Worm (Caenorhabditis elegans) whole organism, mixed stage, embryonic: ENCODE data around the gene Y43F8C.16.

Experiments
- blmp-1 ChIP-seq: fragments of 150-350 bp; optimal IDR thresholded peaks from 2 replicates; lab custom pipeline; 2014; ENCODE audit warnings: missing biosample characterization, missing genetic modification characterization
- ceh-39 ChIP-seq: fragments of 150-350 bp; optimal IDR thresholded peaks from 2 replicates; lab custom pipeline; 2014; ENCODE audit warnings: missing biosample characterization, missing genetic modification characterization
- ceh-43 ChIP-seq: fragments of 200-800 bp; sonication (Bioruptor generic); optimal IDR thresholded peaks from 2 replicates; lab custom pipeline; 2018; ENCODE audit warnings: mild to moderate bottlenecking, missing genetic modification characterization, moderate library complexity, missing compliant biosample characterization
- ceh-83 ChIP-seq: fragments of 200-800 bp; sonication (Bioruptor generic); optimal IDR thresholded peaks from 2 replicates; lab custom pipeline; 2018; ENCODE audit warnings: mild to moderate bottlenecking, missing genetic modification characterization, missing compliant biosample characterization
- ces-1 ChIP-seq: fragments of 150-350 bp; optimal IDR thresholded peaks from 2 replicates; lab custom pipeline; 2014; ENCODE audit warnings: missing biosample characterization, missing genetic modification reagents, missing genetic modification characterization
- elt-3 ChIP-seq: fragments of 150-350 bp; optimal IDR thresholded peaks from 2 replicates; lab custom pipeline; 2014; ENCODE audit warnings: missing biosample characterization, missing genetic modification characterization
- flh-1 ChIP-seq: fragments of 200-800 bp; sonication (Bioruptor generic); optimal IDR thresholded peaks from 2 replicates; lab custom pipeline; 2018; ENCODE audit warnings: mild to moderate bottlenecking, missing genetic modification characterization, moderate library complexity, missing compliant biosample characterization
- ham-2 ChIP-seq: fragments of 200-800 bp; sonication (Bioruptor generic); optimal IDR thresholded peaks from 2 replicates; lab custom pipeline; 2018; ENCODE audit warnings: mild to moderate bottlenecking, missing genetic modification characterization, missing compliant biosample characterization
- hlh-1 ChIP-seq: fragments of 150-350 bp; optimal IDR thresholded peaks from 2 replicates; lab custom pipeline; 2014; ENCODE audit warnings: missing biosample characterization, missing genetic modification reagents, missing genetic modification characterization
- lin-13 ChIP-seq: fragments of 150-350 bp; optimal IDR thresholded peaks from 2 replicates; lab custom pipeline; 2014; ENCODE audit warnings: missing biosample characterization, missing genetic modification characterization
- lin-32 ChIP-seq: fragments of 200-800 bp; sonication (Bioruptor generic); optimal IDR thresholded peaks from 2 replicates; lab custom pipeline; 2018; ENCODE audit warnings: mild to moderate bottlenecking, missing genetic modification characterization, missing compliant biosample characterization
- lsy-2 ChIP-seq: fragments of 150-350 bp; optimal IDR thresholded peaks from 2 replicates; lab custom pipeline; 2014; ENCODE audit warnings: missing biosample characterization, missing genetic modification characterization
- mab-5 ChIP-seq: fragments of 150-350 bp; optimal IDR thresholded peaks from 2 replicates; lab custom pipeline; 2014; ENCODE audit warnings: missing biosample characterization, missing genetic modification characterization
- mep-1 ChIP-seq: fragments of 150-350 bp; optimal IDR thresholded peaks from 2 replicates; lab custom pipeline; 2017; ENCODE audit warnings: missing biosample characterization, missing genetic modification reagents, missing genetic modification characterization, inconsistent platforms
- mls-2 ChIP-seq: sonication (generic microtip); optimal IDR thresholded peaks from 2 replicates; lab custom pipeline; 2016; ENCODE audit warnings: mild to moderate bottlenecking, missing genetic modification characterization, moderate library complexity, missing compliant biosample characterization
- nhr-12 ChIP-seq: fragments of 150-350 bp; optimal IDR thresholded peaks from 2 replicates; lab custom pipeline; 2014; ENCODE audit warnings: missing biosample characterization, missing genetic modification characterization
- nhr-2 ChIP-seq: fragments of 150-350 bp; optimal IDR thresholded peaks from 2 replicates; lab custom pipeline; 2014; ENCODE audit warnings: missing biosample characterization, missing genetic modification characterization
- nhr-237 ChIP-seq: fragments of 150-350 bp; optimal IDR thresholded peaks from 2 replicates; lab custom pipeline; 2014; ENCODE audit warnings: missing biosample characterization, missing genetic modification characterization
- nhr-28 ChIP-seq: fragments of 150-350 bp; optimal IDR thresholded peaks from 2 replicates; lab custom pipeline; 2014; ENCODE audit warnings: missing biosample characterization, missing genetic modification characterization
- nhr-76 ChIP-seq: sonication (generic microtip); optimal IDR thresholded peaks from 2 replicates; lab custom pipeline; 2017; ENCODE audit warnings: missing biosample characterization, missing genetic modification characterization
- pha-4 ChIP-seq: fragments of 150-350 bp; optimal IDR thresholded peaks from 2 replicates; lab custom pipeline; 2018; ENCODE audit warnings: missing biosample characterization, missing genetic modification reagents, missing genetic modification characterization
- sem-2 ChIP-seq: fragments of 200-800 bp; sonication (Bioruptor generic); optimal IDR thresholded peaks from 2 replicates; lab custom pipeline; 2018; ENCODE audit warnings: mild to moderate bottlenecking, missing genetic modification characterization, missing compliant biosample characterization
- snpc-4 ChIP-seq: fragments of 150-350 bp; optimal IDR thresholded peaks from 2 replicates; lab custom pipeline; 2014; ENCODE audit warnings: missing biosample characterization, missing genetic modification characterization
- sptf-1 ChIP-seq: sonication (generic microtip); optimal IDR thresholded peaks from 2 replicates; lab custom pipeline; 2017; ENCODE audit warnings: mild to moderate bottlenecking, missing genetic modification characterization, moderate library complexity, missing compliant biosample characterization
- tbx-8 ChIP-seq: fragments of 200-800 bp; sonication (Bioruptor generic); optimal IDR thresholded peaks from 2 replicates; lab custom pipeline; 2018; ENCODE audit warnings: mild to moderate bottlenecking, missing genetic modification characterization, moderate library complexity, missing compliant biosample characterization
- unc-39 ChIP-seq: fragments of 150-350 bp; optimal IDR thresholded peaks from 2 replicates; lab custom pipeline; 2014; ENCODE audit warnings: missing biosample characterization, missing genetic modification characterization
- unc-62 ChIP-seq: fragments of 150-350 bp; optimal IDR thresholded peaks from 2 replicates; lab custom pipeline; 2014; ENCODE audit warnings: missing biosample characterization, missing genetic modification reagents, missing genetic modification characterization
- zip-8 ChIP-seq: fragments of 150-350 bp; optimal IDR thresholded peaks from 2 replicates; lab custom pipeline; 2014; ENCODE audit warnings: missing biosample characterization, missing genetic modification characterization
- ztf-11 ChIP-seq: fragments of 150-350 bp; optimal IDR thresholded peaks from 2 replicates; lab custom pipeline; 2014; ENCODE audit warnings: missing biosample characterization, missing genetic modification characterization

Y43F8C.16 gene

DNA sequence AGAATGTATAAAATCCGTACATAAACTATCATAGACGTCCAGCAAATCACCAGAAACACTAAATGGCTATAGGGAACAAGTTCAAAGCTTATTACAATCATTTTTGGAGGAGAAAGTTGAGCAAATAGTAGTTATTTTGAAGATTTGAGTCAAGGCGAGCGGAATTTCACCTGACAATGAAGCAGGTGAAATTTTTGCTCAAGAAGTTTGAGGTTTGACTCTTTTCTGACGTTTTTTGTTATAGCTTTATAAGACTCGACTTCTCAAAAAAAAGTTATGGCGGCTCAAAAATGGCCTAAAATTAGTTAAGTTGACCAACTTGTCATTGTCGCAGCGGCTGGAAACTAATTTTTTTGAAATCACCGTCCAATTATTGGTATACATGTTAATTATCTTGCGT is 6.5 kb downstream of the Y43F8C.16 start, which contains the start of gene srv-3:
Gene srv-3, minus strand, starts transcription at position 101 of the 400 bp plus-strand sequence.
- TF ChIP-seq nhr-2 (tag; lab: Kevin White, UChicago) (no peak), tbx-8 (GFP tag; lab: Kevin White, UChicago) (no peak), mls-2 (tag; lab: Kevin White, UChicago) (no peak), unc-62 (GFP tag; lab: Kevin White, UChicago) (no peak), nhr-237 (tag; lab: Kevin White, UChicago) (no peak)
- TF ChIP-seq, all 35 proteins: peak for 0

- TF ChIP-seq pha-4 (tag; lab: Kevin White, UChicago) (no peak), sptf-1 (tag; lab: Kevin White, UChicago) (no peak), mab-5 (no peak), nhr-2 (tag; lab: Kevin White, UChicago) (no peak), unc-39 (no peak), nhr-28 (tag; lab: Kevin White, UChicago) (no peak), ceh-43 (no peak), ham-2 (GFP tag; lab: Kevin White, UChicago) (no peak), mep-1 (no peak), ztf-11 (tag; lab: Kevin White, UChicago) (no peak), ceh-83 (no peak), hlh-1 (tag; lab: Kevin White, UChicago) (no peak)
- TF ChIP-seq, all 35 proteins: peak for 0
Observed at ce11 chrV:19697348-19698172, 17.8 kb downstream of the Y43F8C.16 start, which contains the start of the genes Y43F8C.13 and ani-3. Y43F8C.13 (minus strand) TSS chrV:19697398. ani-3 (plus strand) TSS chrV:19697732.

DNA sequence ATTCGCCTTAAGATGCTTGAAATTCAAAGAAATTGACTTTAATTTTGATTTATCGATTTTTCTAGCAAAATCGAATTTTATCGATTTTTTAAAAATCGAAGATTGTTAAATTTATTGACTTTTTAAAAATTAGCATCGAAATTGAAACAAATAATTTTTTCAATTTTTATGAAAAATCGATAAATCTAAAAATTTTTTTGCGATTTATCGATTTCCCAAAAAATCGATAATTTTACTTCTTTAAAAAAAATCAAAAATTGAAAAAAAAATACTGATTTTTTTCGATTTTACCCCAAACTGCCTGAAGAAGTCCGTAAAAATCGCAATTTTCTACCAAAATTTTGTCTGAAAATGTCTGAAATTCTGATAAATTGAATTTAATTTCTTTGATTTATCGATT is 23.4 kb downstream of the Y43F8C.16 start:
- TF ChIP-seq tbx-8 (GFP tag; lab: Kevin White, UChicago) (no peak), nhr-28 (tag; lab: Kevin White, UChicago) (no peak), mls-2 (tag; lab: Kevin White, UChicago) (no peak), lin-32 (GFP tag; lab: Kevin White, UChicago) (no peak), blmp-1 (tag; lab: Kevin White, UChicago) (no peak), nhr-237 (tag; lab: Kevin White, UChicago) (no peak), ceh-39 (no peak), unc-62 (GFP tag; lab: Kevin White, UChicago) (no peak), ham-2 (GFP tag; lab: Kevin White, UChicago) (no peak), flh-1 (GFP tag; lab: Kevin White, UChicago) (no peak), lsy-2 (no peak), mep-1 (no peak), sem-2 (no peak), mab-5 (no peak), nhr-12 (tag; lab: Kevin White, UChicago) (no peak), elt-3 (tag; lab: Kevin White, UChicago) (no peak)

- TF ChIP-seq lin-13: no peak
- no peak for TF ChIP-seq sem-2
Observed at ce11 chrV:19691271-19691886, 23.9 kb downstream of the Y43F8C.16 start.

DNA sequence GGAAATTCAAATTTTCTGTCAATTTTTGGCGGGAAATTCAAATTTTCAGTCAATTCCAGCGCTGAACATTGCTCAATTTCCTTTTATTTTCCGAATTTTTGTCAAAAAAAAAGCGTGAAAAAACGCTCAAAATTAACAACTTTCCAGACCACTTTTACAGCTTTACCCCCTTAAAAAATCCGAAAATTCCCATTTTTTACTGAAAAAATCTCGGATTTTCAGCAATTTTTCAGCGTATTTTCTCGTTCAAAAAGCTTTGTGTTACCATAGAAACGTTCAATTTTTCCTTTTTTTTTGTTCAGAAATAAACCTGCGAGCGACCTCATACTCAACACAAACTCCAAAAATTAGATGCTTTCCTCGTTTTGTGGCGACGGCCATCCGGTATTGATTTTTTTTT is 40.8 kb downstream of the Y43F8C.16 start, which contains the start of gene mrp-7:
Gene mrp-7, plus strand, starts transcription at position 301 of the 400 bp plus-strand sequence.
- TF ChIP-seq sem-2 (no peak), mls-2 (tag; lab: Kevin White, UChicago) (no peak), nhr-2 (tag; lab: Kevin White, UChicago) (no peak), ceh-39 (no peak), unc-62 (GFP tag; lab: Kevin White, UChicago) (no peak), blmp-1 (tag; lab: Kevin White, UChicago) (no peak), lsy-2 (no peak), lin-32 (GFP tag; lab: Kevin White, UChicago) (no peak), nhr-28 (tag; lab: Kevin White, UChicago) (no peak), zip-8 (tag; lab: Kevin White, UChicago) (no peak), tbx-8 (GFP tag; lab: Kevin White, UChicago) (no peak), lin-13 (no peak), nhr-76 (tag; lab: Kevin White, UChicago) (no peak), ces-1 (GFP tag; lab: Kevin White, UChicago) (no peak), snpc-4 (tag; lab: Kevin White, UChicago) (no peak)
